Fruit fly (Drosophila melanogaster) whole organism, embryonic: Measurements from ENCODE around the gene CG14147.

Experiments used
- CG10209 ChIP-seq: fragments of 200-800 bp; sonication (Bioruptor generic); optimal IDR thresholded peaks from 3 replicates; lab custom pipeline; 2017; ENCODE audit warnings: missing biosample characterization, mild to moderate bottlenecking, missing genetic modification characterization, missing genetic modification reagents
- CG10366 ChIP-seq: fragments of 200-800 bp; sonication (Bioruptor generic); IDR thresholded peaks from 2 replicates; pipeline ENCODE4 v1.3.6; 2022; ENCODE audit warnings: missing biosample characterization, missing genetic modification characterization
- CG11695 ChIP-seq: fragments of 200-800 bp; sonication (Bioruptor generic); IDR thresholded peaks from 3 replicates; pipeline ENCODE4 v1.3.6; 2022; ENCODE audit warnings: missing biosample characterization, missing genetic modification characterization
- CG14441 ChIP-seq: fragments of 200-800 bp; sonication (Bioruptor generic); IDR thresholded peaks from 2 replicates; pipeline ENCODE4 v1.3.6; 2022; ENCODE audit warnings: missing biosample characterization, missing genetic modification characterization
- CG14710 ChIP-seq: fragments of 200-800 bp; sonication (Bioruptor generic); optimal IDR thresholded peaks from 3 replicates; lab custom pipeline; 2019; ENCODE audit warnings: missing biosample characterization, mild to moderate bottlenecking, missing genetic modification characterization, moderate library complexity
- CG15269 ChIP-seq: fragments of 200-800 bp; sonication (Bioruptor generic); optimal IDR thresholded peaks from 2 replicates; lab custom pipeline; 2018; ENCODE audit warnings: missing biosample characterization, mild to moderate bottlenecking, missing genetic modification characterization, moderate library complexity
- CG17359 ChIP-seq: fragments of 200-800 bp; sonication (Bioruptor generic); optimal IDR thresholded peaks from 3 replicates; lab custom pipeline; 2018; ENCODE audit warnings: missing biosample characterization, mild to moderate bottlenecking, missing genetic modification characterization, moderate library complexity
- CG17385 ChIP-seq: fragments of 200-800 bp; sonication (Bioruptor generic); optimal IDR thresholded peaks from 3 replicates; lab custom pipeline; 2018; ENCODE audit warnings: missing biosample characterization, mild to moderate bottlenecking, missing genetic modification characterization
- CG18599 ChIP-seq: fragments of 200-800 bp; sonication (Bioruptor generic); optimal IDR thresholded peaks from 3 replicates; lab custom pipeline; 2017; ENCODE audit warnings: missing biosample characterization, missing genetic modification characterization, mild to moderate bottlenecking, moderate library complexity, missing genetic modification reagents
- CG2678 ChIP-seq: fragments of 200-800 bp; sonication (Bioruptor generic); optimal IDR thresholded peaks from 3 replicates; lab custom pipeline; 2019; ENCODE audit warnings: missing biosample characterization, mild to moderate bottlenecking, missing genetic modification characterization, moderate library complexity
- CG2875 ChIP-seq: fragments of 200-800 bp; sonication (Bioruptor generic); optimal IDR thresholded peaks from 2 replicates; lab custom pipeline; 2017; ENCODE audit warnings: missing biosample characterization, mild to moderate bottlenecking, missing genetic modification characterization, missing genetic modification reagents
- CG31441 ChIP-seq: fragments of 200-800 bp; sonication (Bioruptor generic); IDR thresholded peaks from 2 replicates; pipeline ENCODE4 v1.3.6; 2022; ENCODE audit warnings: missing biosample characterization, missing genetic modification characterization
- CG4820 ChIP-seq: fragments of 200-800 bp; sonication (Bioruptor generic); optimal IDR thresholded peaks from 3 replicates; lab custom pipeline; 2016; ENCODE audit warnings: missing biosample characterization, missing genetic modification characterization
- CG6689 ChIP-seq: fragments of 200-800 bp; sonication (Bioruptor generic); IDR thresholded peaks from 2 replicates; pipeline ENCODE4 v1.3.6; 2022; ENCODE audit warnings: missing biosample characterization, missing genetic modification characterization
- CG8281 ChIP-seq: fragments of 200-800 bp; sonication (Bioruptor generic); optimal IDR thresholded peaks from 2 replicates; lab custom pipeline; 2018; ENCODE audit warnings: missing biosample characterization, mild to moderate bottlenecking, missing genetic modification characterization, moderate library complexity
- CG8359 ChIP-seq: fragments of 200-800 bp; sonication (Bioruptor generic); optimal IDR thresholded peaks from 2 replicates; lab custom pipeline; 2017; ENCODE audit warnings: missing biosample characterization, mild to moderate bottlenecking, missing genetic modification characterization, borderline replicate concordance
- CG9727 ChIP-seq: fragments of 200-800 bp; sonication (Bioruptor generic); optimal IDR thresholded peaks from 3 replicates; lab custom pipeline; 2017; ENCODE audit warnings: missing biosample characterization, mild to moderate bottlenecking, missing genetic modification characterization
- CoRest ChIP-seq: fragments of 200-800 bp; sonication (Bioruptor generic); optimal IDR thresholded peaks from 3 replicates; lab custom pipeline; 2018; ENCODE audit warnings: missing biosample characterization, mild to moderate bottlenecking, missing genetic modification characterization, moderate library complexity
- D19B ChIP-seq: fragments of 200-800 bp; sonication (Bioruptor generic); optimal IDR thresholded peaks from 2 replicates; lab custom pipeline; 2017; ENCODE audit warnings: missing biosample characterization, mild to moderate bottlenecking, missing genetic modification characterization
- Dip3 ChIP-seq: fragments of 200-800 bp; sonication (Bioruptor generic); optimal IDR thresholded peaks from 3 replicates; lab custom pipeline; 2016; ENCODE audit warnings: missing biosample characterization, missing genetic modification characterization
- Hr78 ChIP-seq, 2 experiments: fragments of 200-800 bp in 1 of 2; fragments of >200 bp in 1 of 2; sonication (Bioruptor generic) in 1 of 2; optimal IDR thresholded peaks; 2 replicates each; lab custom pipeline; 2017 to 2019; ENCODE audit warnings: missing biosample characterization in 2 of 2, missing genetic modification characterization in 2 of 2, mild to moderate bottlenecking in 1 of 2, moderate library complexity in 1 of 2
- Oaz ChIP-seq: fragments of 200-800 bp; sonication (Bioruptor generic); IDR thresholded peaks from 2 replicates; pipeline ENCODE4 v1.3.6; 2022; ENCODE audit warnings: missing biosample characterization, missing genetic modification characterization
- Side ChIP-seq: fragments of 200-800 bp; sonication (Bioruptor generic); optimal IDR thresholded peaks from 2 replicates; lab custom pipeline; 2016; ENCODE audit warnings: missing biosample characterization, missing genetic modification characterization
- Sox102F ChIP-seq: fragments of 200-800 bp; sonication (Bioruptor generic); optimal IDR thresholded peaks from 2 replicates; lab custom pipeline; 2018; ENCODE audit warnings: missing biosample characterization, mild to moderate bottlenecking, missing genetic modification characterization, moderate library complexity
- Spps ChIP-seq: fragments of 200-800 bp; sonication (Bioruptor generic); optimal IDR thresholded peaks from 2 replicates; lab custom pipeline; 2018; ENCODE audit warnings: missing biosample characterization, mild to moderate bottlenecking, missing genetic modification characterization
- Xbp1 ChIP-seq: fragments of 200-800 bp; sonication (Bioruptor generic); optimal IDR thresholded peaks from 3 replicates; lab custom pipeline; 2016; ENCODE audit warnings: missing biosample characterization, mild to moderate bottlenecking, missing genetic modification characterization
- aop ChIP-seq: fragments of 200-800 bp; sonication (Bioruptor generic); IDR thresholded peaks from 2 replicates; pipeline ENCODE4 v1.3.6; 2022; ENCODE audit warnings: missing biosample characterization, missing genetic modification characterization
- cwo ChIP-seq: fragments of 200-800 bp; sonication (Bioruptor generic); optimal IDR thresholded peaks from 3 replicates; lab custom pipeline; 2017; ENCODE audit warnings: missing biosample characterization, missing genetic modification characterization, mild to moderate bottlenecking, moderate library complexity, missing genetic modification reagents
- dmrt11E ChIP-seq: fragments of 200-800 bp; sonication (Bioruptor generic); optimal IDR thresholded peaks from 3 replicates; lab custom pipeline; 2018; ENCODE audit warnings: missing biosample characterization, mild to moderate bottlenecking, missing genetic modification characterization, moderate library complexity
- dpn ChIP-seq, 2 experiments: fragments of 200-800 bp; sonication (Bioruptor generic); optimal IDR thresholded peaks; 3 replicates each; lab custom pipeline; 2016; ENCODE audit warnings: missing biosample characterization in 2 of 2, missing genetic modification characterization in 2 of 2
- gcm ChIP-seq: fragments of 200-800 bp; sonication (Bioruptor generic); optimal IDR thresholded peaks from 2 replicates; lab custom pipeline; 2019; ENCODE audit warnings: missing biosample characterization, mild to moderate bottlenecking, missing genetic modification characterization, moderate library complexity
- gsb-n ChIP-seq: fragments of 200-800 bp; sonication (Bioruptor generic); optimal IDR thresholded peaks from 3 replicates; lab custom pipeline; 2018; ENCODE audit warnings: missing biosample characterization, mild to moderate bottlenecking, missing genetic modification characterization
- hbn ChIP-seq: fragments of 200-800 bp; sonication (Bioruptor generic); IDR thresholded peaks from 2 replicates; pipeline ENCODE4 v1.3.6; 2022; ENCODE audit warnings: missing biosample characterization, missing genetic modification characterization; ENCODE audit not compliant: partially characterized antibody
- lab ChIP-seq: fragments of 200-800 bp; sonication (Bioruptor generic); optimal IDR thresholded peaks from 3 replicates; lab custom pipeline; 2017; ENCODE audit warnings: missing biosample characterization, missing genetic modification characterization, mild to moderate bottlenecking, moderate library complexity, missing genetic modification reagents
- nerfin-1 ChIP-seq: fragments of 200-800 bp; sonication (Bioruptor generic); optimal IDR thresholded peaks from 3 replicates; lab custom pipeline; 2019; ENCODE audit warnings: missing biosample characterization, mild to moderate bottlenecking, missing genetic modification characterization, moderate library complexity
- nmo ChIP-seq: fragments of 200-800 bp; sonication (Bioruptor generic); optimal IDR thresholded peaks from 2 replicates; lab custom pipeline; 2018; ENCODE audit warnings: missing biosample characterization, mild to moderate bottlenecking, missing genetic modification characterization, moderate library complexity
- phol ChIP-seq: fragments of 200-800 bp; sonication (Bioruptor generic); optimal IDR thresholded peaks from 3 replicates; lab custom pipeline; 2018; ENCODE audit warnings: missing biosample characterization, mild to moderate bottlenecking, missing genetic modification characterization, moderate library complexity
- row ChIP-seq: fragments of 200-800 bp; sonication (Bioruptor generic); IDR thresholded peaks from 3 replicates; pipeline ENCODE4 v1.3.6; 2022; ENCODE audit warnings: missing biosample characterization, missing genetic modification characterization
- sens ChIP-seq: fragments of 200-800 bp; sonication (Bioruptor generic); peaks from one replicate; lab custom pipeline; 2016; ENCODE audit warnings: missing biosample characterization, missing genetic modification characterization
- shn ChIP-seq: fragments of 200-800 bp; sonication (Bioruptor generic); optimal IDR thresholded peaks from 3 replicates; lab custom pipeline; 2016; ENCODE audit warnings: missing biosample characterization, missing genetic modification characterization
- so ChIP-seq: fragments of 200-800 bp; sonication (Bioruptor generic); IDR thresholded peaks from 3 replicates; pipeline ENCODE4 v1.3.6; 2022; ENCODE audit warnings: missing biosample characterization, missing genetic modification characterization
- tin ChIP-seq: fragments of 200-800 bp; sonication (Bioruptor generic); optimal IDR thresholded peaks from 3 replicates; lab custom pipeline; 2016; ENCODE audit warnings: missing biosample characterization, missing genetic modification characterization
- tio ChIP-seq: fragments of 200-800 bp; sonication (Bioruptor generic); optimal IDR thresholded peaks from 2 replicates; lab custom pipeline; 2017; ENCODE audit warnings: missing biosample characterization, missing genetic modification characterization, inconsistent platforms
- twi ChIP-seq: fragments of 200-800 bp; optimal IDR thresholded peaks from 2 replicates; lab custom pipeline; 2019; ENCODE audit warnings: missing biosample characterization, mild to moderate bottlenecking, missing genetic modification characterization, moderate library complexity
- vvl ChIP-seq: fragments of 200-800 bp; sonication (Bioruptor generic); IDR thresholded peaks from 2 replicates; pipeline ENCODE4 v1.3.6; 2022; ENCODE audit warnings: missing biosample characterization, missing genetic modification characterization
- wek ChIP-seq: fragments of 200-800 bp; sonication (Bioruptor generic); optimal IDR thresholded peaks from 3 replicates; lab custom pipeline; 2018; ENCODE audit warnings: missing biosample characterization, mild to moderate bottlenecking, missing genetic modification characterization, moderate library complexity

Gene CG14147

DNA sequence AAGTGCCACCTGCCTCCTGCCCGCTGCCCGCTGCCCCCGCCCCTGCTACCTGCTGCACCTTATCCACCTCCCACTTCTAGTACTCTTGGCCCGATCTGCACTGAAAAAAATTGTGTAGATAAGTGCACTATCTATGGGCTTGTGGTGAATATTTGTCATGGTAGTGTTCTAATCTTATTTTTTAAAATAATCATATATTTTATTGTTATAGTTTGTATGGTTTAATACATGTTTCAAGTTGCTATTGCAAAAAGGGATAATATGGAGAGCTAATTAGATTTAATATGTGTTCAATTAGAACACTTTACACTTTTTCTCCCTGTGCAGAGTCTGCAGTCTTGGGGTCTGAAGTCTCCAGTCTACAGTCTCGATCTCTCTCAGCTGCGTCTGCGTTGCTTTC lies 41.0 kb upstream of the CG14147 start (continued):
- TF ChIP-seq dmrt11E (tag; lab: Kevin White, UChicago) (peak; percentile 47), CG8359 (GFP tag; lab: Kevin White, UChicago) (no peak), CG2875 (GFP tag; lab: Kevin White, UChicago) (no peak), tio (GFP tag; lab: Kevin White, UChicago) (peak; percentile 7), D19B (GFP tag; lab: Kevin White, UChicago) (no peak), dpn (GFP tag; optimal IDR thresholded peaks at IDR 0.05; lab: Kevin White, UChicago) (peak in 1 of 2 experiments; percentile 9), Hr78 (GFP tag; optimal IDR thresholded peaks at IDR 0.05; lab: Kevin White, UChicago) (peak in 1 of 2 experiments; percentile 1), CG18599 (GFP tag; lab: Kevin White, UChicago) (peak; percentile 10), nerfin-1 (tag; lab: Kevin White, UChicago) (peak; percentile 9), CG15269 (tag; lab: Kevin White, UChicago) (peak; percentile 48), CG17385 (peak; percentile 14), CG4820 (no peak), gcm (peak; percentile 1), cwo (GFP tag; lab: Kevin White, UChicago) (no peak), sens (GFP tag; lab: Kevin White, UChicago) (peak; percentile 47), lab (GFP tag; lab: Kevin White, UChicago) (peak; percentile 6), shn (no peak), CG14710 (peak; percentile 28), CG10209 (GFP tag; lab: Kevin White, UChicago) (peak; percentile 8), vvl (GFP tag; lab: Robert Waterston, UW) (0 out of 2 replicates have a peak, but pooled peaks have one; percentile 31), CG31441 (peak; percentile 54), CG2678 (tag; lab: Kevin White, UChicago) (peak; percentile 58), gsb-n (peak; percentile 18), Xbp1 (peak; percentile 8), CG6689 (GFP tag; lab: Robert Waterston, UW) (peak; percentile 37; the same call in 1 of the 2 replicates), phol (tag; lab: Kevin White, UChicago) (peak; percentile 66), wek (GFP tag; lab: Kevin White, UChicago) (no peak), CG8281 (no peak), aop (no peak), Spps (peak; percentile 2), nmo (GFP tag; lab: Kevin White, UChicago) (peak; percentile 71), CG9727 (GFP tag; lab: Kevin White, UChicago) (peak; percentile 32), twi (peak; percentile 10), CG10366 (GFP tag; lab: Robert Waterston, UW) (peak; percentile 21; the same call in 1 of the 2 replicates), hbn (GFP tag; lab: Robert Waterston, UW) (no peak), CG14441 (GFP tag; lab: Robert Waterston, UW) (peak; percentile 40; the same call in 1 of the 2 replicates), Sox102F (GFP tag; lab: Kevin White, UChicago) (peak; percentile 36), Dip3 (no peak), tin (GFP tag; lab: Kevin White, UChicago) (peak; percentile 6), CG11695 (peak; percentile 19; the same call in 1 of the 3 replicates), Side (GFP tag; lab: Kevin White, UChicago) (no peak), Oaz (GFP tag; lab: Robert Waterston, UW) (no peak), row (GFP tag; lab: Robert Waterston, UW) (peak; percentile 66), CoRest (tag; lab: Kevin White, UChicago) (peak; percentile 37), so (no peak), CG17359 (peak; percentile 21)
